1 fruit fly cellular context compared by ENCODE assay signal in genomic region chr2L:13068533-13069398, dm6.
A peak's percentile ranks its signal among the peaks of the same experiment; 100 is the strongest.
TF ChIP-seq lines count a peak whose summit lies in the region.

No protein-coding gene starts in this region.

TF ChIP-seq in whole organism, embryonic, 481 proteins besides CTCF, POLR2A, EP300 and RAD21 (continued from another document):
- TF ChIP-seq chinmo (GFP tag; IDR thresholded peaks at IDR 0.05; lab: Robert Waterston, UW; ENCODE audit: partially characterized antibody) (0 out of 4 replicates have a peak, but pooled peaks have one; percentile 55), Max (GFP tag; optimal IDR thresholded peaks at IDR 0.05; lab: Kevin White, UChicago) (no peak), D19A (tag; optimal IDR thresholded peaks at IDR 0.05; lab: Kevin White, UChicago) (peak; percentile 61), btn (GFP tag; optimal IDR thresholded peaks at IDR 0.05; lab: Kevin White, UChicago) (no peak), CG4360 (GFP tag; IDR thresholded peaks at IDR 0.05; lab: Robert Waterston, UW) (no peak), Sry-δ (GFP tag; optimal IDR thresholded peaks at IDR 0.05; lab: Kevin White, UChicago) (no peak), Optix (GFP tag; IDR thresholded peaks at IDR 0.05; lab: Robert Waterston, UW) (no peak), Drgx (GFP tag; IDR thresholded peaks at IDR 0.05; lab: Robert Waterston, UW) (peak; percentile 16; the same call in 1 of the 2 replicates), row (GFP tag; IDR thresholded peaks at IDR 0.05; lab: Robert Waterston, UW) (peak; percentile 25; the same call in 1 of the 3 replicates), seq (GFP tag; IDR thresholded peaks at IDR 0.05; lab: Robert Waterston, UW) (no peak), fd64A (GFP tag; optimal IDR thresholded peaks at IDR 0.05; lab: Kevin White, UChicago) (no peak), CG7357 (GFP tag; IDR thresholded peaks at IDR 0.05; lab: Robert Waterston, UW) (no peak), otp (GFP tag; IDR thresholded peaks at IDR 0.05; lab: Robert Waterston, UW) (no peak), CG1602 (GFP tag; optimal IDR thresholded peaks at IDR 0.05; lab: Kevin White, UChicago) (no peak), CG9817 (tag; optimal IDR thresholded peaks at IDR 0.05; lab: Kevin White, UChicago) (no peak), CG8478 (optimal IDR thresholded peaks at IDR 0.05; lab: Kevin White, UChicago) (no peak), sqz (GFP tag; optimal IDR thresholded peaks at IDR 0.05; lab: Kevin White, UChicago) (peak; percentile 46), p53 (GFP tag; optimal IDR thresholded peaks at IDR 0.05; lab: Kevin White, UChicago) (no peak), gsb-n (tag; optimal IDR thresholded peaks at IDR 0.05; lab: Kevin White, UChicago) (no peak), Neu2 (GFP tag; optimal IDR thresholded peaks at IDR 0.05; lab: Kevin White, UChicago; ENCODE audit: borderline replicate concordance) (no peak), CG14014 (GFP tag; IDR thresholded peaks at IDR 0.05; lab: Robert Waterston, UW) (no peak), tin (GFP tag; optimal IDR thresholded peaks at IDR 0.05; lab: Kevin White, UChicago) (no peak), GATAe (GFP tag; conservative IDR thresholded peaks at IDR 0.05; lab: Robert Waterston, UW) (no peak), peb (GFP tag; IDR thresholded peaks at IDR 0.05; lab: Robert Waterston, UW) (no peak), gem (tag; optimal IDR thresholded peaks at IDR 0.05; lab: Kevin White, UChicago) (peak; percentile 21), zen (tag; optimal IDR thresholded peaks at IDR 0.05; lab: Kevin White, UChicago) (no peak), Sox102F (GFP tag; optimal IDR thresholded peaks at IDR 0.05; lab: Kevin White, UChicago) (peak; percentile 5), bsh (GFP tag; optimal IDR thresholded peaks at IDR 0.05; lab: Kevin White, UChicago) (peak in 1 of 2 experiments; percentile 5), sob (GFP tag; IDR thresholded peaks at IDR 0.05; lab: Robert Waterston, UW) (no peak), Aef1 (GFP tag; IDR thresholded peaks at IDR 0.05; lab: Robert Waterston, UW) (no peak), CG14965 (GFP tag; optimal IDR thresholded peaks at IDR 0.05; lab: Kevin White, UChicago; ENCODE audit: borderline replicate concordance) (no peak), ttk (GFP tag; IDR thresholded peaks at IDR 0.05; lab: Robert Waterston, UW) (no peak), CG2116 (GFP tag; optimal IDR thresholded peaks at IDR 0.05; lab: Kevin White, UChicago) (no peak), CG5245 (GFP tag; optimal IDR thresholded peaks at IDR 0.05; lab: Kevin White, UChicago) (no peak), CG10209 (GFP tag; optimal IDR thresholded peaks at IDR 0.05; lab: Kevin White, UChicago) (no peak), grn (GFP tag; optimal IDR thresholded peaks at IDR 0.05; lab: Kevin White, UChicago) (peak; percentile 62), knrl (GFP tag; IDR thresholded peaks at IDR 0.05; lab: Robert Waterston, UW; ENCODE audit: partially characterized antibody) (no peak), slou (GFP tag; optimal IDR thresholded peaks at IDR 0.05; lab: Kevin White, UChicago) (no peak), Meics (GFP tag; optimal IDR thresholded peaks at IDR 0.05; lab: Kevin White, UChicago) (no peak)
